Worm (Caenorhabditis elegans) whole organism, young adult: ENCODE results near the gene F13D12.5.
A peak's percentile ranks its signal among the peaks of the same experiment; 100 is the strongest.

Experiments used
- B0336.3 ChIP-seq: fragments of 200-800 bp; sonication (Bioruptor generic); IDR thresholded peaks from 2 replicates; pipeline ENCODE4 v1.3.6; 2022; ENCODE audit warnings: missing genetic modification characterization, missing compliant biosample characterization
- T26A5.8 ChIP-seq: sonication (generic microtip); optimal IDR thresholded peaks from 2 replicates; lab custom pipeline; 2016; ENCODE audit warnings: missing genetic modification characterization, missing compliant biosample characterization
- Y56A3A.18 ChIP-seq: fragments of 200-800 bp; sonication (Bioruptor generic); IDR thresholded peaks from 2 replicates; pipeline ENCODE4 v1.3.6; 2022; ENCODE audit warnings: missing genetic modification reagents, missing genetic modification characterization, missing compliant biosample characterization
- Y67H2A.10 ChIP-seq: fragments of 200-800 bp; sonication (Bioruptor generic); conservative IDR thresholded peaks from 2 replicates; pipeline ENCODE4 v1.3.6; 2022; ENCODE audit warnings: missing genetic modification reagents, missing genetic modification characterization, missing compliant biosample characterization
- Y79H2A.3 ChIP-seq: fragments of 200-800 bp; sonication (Bioruptor generic); conservative IDR thresholded peaks from 2 replicates; pipeline ENCODE4 v1.3.6; 2022; ENCODE audit warnings: missing genetic modification reagents, missing genetic modification characterization, missing compliant biosample characterization
- ama-1 ChIP-seq, 3 experiments: fragments of 150-350 bp in 1 of 3; sonication (generic microtip) in 2 of 3; optimal IDR thresholded peaks; 2 replicates each; lab custom pipeline; 2014 to 2018; ENCODE audit warnings: missing biosample characterization in 2 of 3, missing genetic modification characterization in 2 of 3, missing genetic modification reagents in 2 of 3
- attf-5 ChIP-seq: fragments of 200-800 bp; sonication (Bioruptor generic); optimal IDR thresholded peaks from 2 replicates; lab custom pipeline; 2018; ENCODE audit warnings: mild to moderate bottlenecking, missing genetic modification characterization, missing compliant biosample characterization
- bed-2 ChIP-seq: fragments of 200-800 bp; sonication (Bioruptor generic); IDR thresholded peaks from 2 replicates; pipeline ENCODE4 v1.3.6; 2022; ENCODE audit warnings: missing genetic modification reagents, missing genetic modification characterization, missing compliant biosample characterization
- cebp-1 ChIP-seq, 2 experiments: fragments of 200-800 bp in 1 of 2; sonication (Bioruptor generic) in 1 of 2; sonication (generic microtip) in 1 of 2; IDR thresholded peaks in 1 of 2; optimal IDR thresholded peaks in 1 of 2; 2 replicates each; pipeline versions ENCODE4 v1.3.6 to Lab custom; 2017 to 2022; ENCODE audit warnings: missing compliant biosample characterization in 2 of 2, missing genetic modification characterization in 2 of 2, mild to moderate bottlenecking in 1 of 2, missing genetic modification reagents in 1 of 2, moderate library complexity in 1 of 2
- dox-1 ChIP-seq: fragments of 200-800 bp; sonication (Bioruptor generic); IDR thresholded peaks from 2 replicates; pipeline ENCODE4 v1.3.6; 2022; ENCODE audit warnings: missing genetic modification reagents, missing genetic modification characterization, missing compliant biosample characterization
- dpl-1 ChIP-seq: fragments of 150-350 bp; optimal IDR thresholded peaks from 2 replicates; lab custom pipeline; 2014; ENCODE audit warnings: missing biosample characterization, missing genetic modification reagents, missing genetic modification characterization
- efl-1 ChIP-seq: fragments of 150-350 bp; optimal IDR thresholded peaks from 2 replicates; lab custom pipeline; 2014; ENCODE audit warnings: missing biosample characterization, missing genetic modification reagents, missing genetic modification characterization
- ekl-4 ChIP-seq: fragments of 200-800 bp; sonication (Bioruptor generic); IDR thresholded peaks from 2 replicates; pipeline ENCODE4 v1.3.6; 2022; ENCODE audit warnings: missing genetic modification reagents, missing genetic modification characterization, missing compliant biosample characterization
- lin-26 ChIP-seq: fragments of 200-800 bp; sonication (Bioruptor generic); IDR thresholded peaks from 2 replicates; pipeline ENCODE4 v1.3.6; 2022; ENCODE audit warnings: missing genetic modification reagents, missing genetic modification characterization, missing compliant biosample characterization
- lin-35 ChIP-seq, 3 experiments: fragments of 150-350 bp in 2 of 3; sonication (generic microtip) in 1 of 3; optimal IDR thresholded peaks; 2 replicates each; lab custom pipeline; 2014 to 2018; ENCODE audit warnings: missing biosample characterization in 3 of 3, missing genetic modification characterization in 3 of 3, missing genetic modification reagents in 3 of 3
- lin-54 ChIP-seq: fragments of 200-800 bp; sonication (Bioruptor generic); optimal IDR thresholded peaks from 2 replicates; lab custom pipeline; 2018; ENCODE audit warnings: mild to moderate bottlenecking, missing genetic modification characterization, missing compliant biosample characterization
- mxl-1 ChIP-seq: sonication (generic microtip); optimal IDR thresholded peaks from 2 replicates; lab custom pipeline; 2016; ENCODE audit warnings: missing genetic modification characterization, missing compliant biosample characterization
- nfya-2 ChIP-seq: fragments of 200-800 bp; sonication (Bioruptor generic); IDR thresholded peaks from 2 replicates; pipeline ENCODE4 v1.3.6; 2022; ENCODE audit warnings: missing genetic modification reagents, missing genetic modification characterization, missing compliant biosample characterization
- pha-4 ChIP-seq: fragments of 150-350 bp; sonication (generic microtip); optimal IDR thresholded peaks from 2 replicates; lab custom pipeline; 2014; ENCODE audit warnings: missing biosample characterization, missing genetic modification reagents, missing genetic modification characterization
- snpc-1.1 ChIP-seq: sonication (generic microtip); optimal IDR thresholded peaks from 2 replicates; lab custom pipeline; 2017; ENCODE audit warnings: missing genetic modification characterization, mild to moderate bottlenecking, missing compliant biosample characterization, antibody characterized with exemption, moderate library complexity, missing genotype, missing genetic modification reagents; ENCODE audit not compliant: insufficient read depth
- snpc-3.4 ChIP-seq: sonication (generic microtip); optimal IDR thresholded peaks from 2 replicates; lab custom pipeline; 2017; ENCODE audit warnings: missing genetic modification characterization, mild to moderate bottlenecking, missing compliant biosample characterization, antibody characterized with exemption, moderate library complexity, missing genotype, missing genetic modification reagents
- snpc-4 ChIP-seq, 5 experiments: fragments of 150-350 bp in 1 of 5; sonication (generic microtip) in 4 of 5; optimal IDR thresholded peaks; 2 replicates each; lab custom pipeline; 2014 to 2018; ENCODE audit warnings: missing genetic modification characterization in 5 of 5, missing biosample characterization in 3 of 5, antibody characterized with exemption in 2 of 5, mild to moderate bottlenecking in 2 of 5, missing compliant biosample characterization in 2 of 5, missing genotype in 2 of 5, moderate library complexity in 2 of 5, missing genetic modification reagents in 1 of 5
- sptf-2 ChIP-seq: fragments of 200-800 bp; sonication (Bioruptor generic); optimal IDR thresholded peaks from 2 replicates; lab custom pipeline; 2018; ENCODE audit warnings: mild to moderate bottlenecking, missing genetic modification characterization, missing compliant biosample characterization
- ztf-25 ChIP-seq: fragments of 200-800 bp; sonication (Bioruptor generic); IDR thresholded peaks from 2 replicates; pipeline ENCODE4 v1.3.6; 2022; ENCODE audit warnings: missing genetic modification reagents, missing genetic modification characterization, missing compliant biosample characterization
- ztf-28 ChIP-seq: fragments of 200-800 bp; sonication (Bioruptor generic); IDR thresholded peaks from 2 replicates; pipeline ENCODE4 v1.3.6; 2022; ENCODE audit warnings: missing genetic modification reagents, missing genetic modification characterization, missing compliant biosample characterization

The F13D12.5 gene

DNA sequence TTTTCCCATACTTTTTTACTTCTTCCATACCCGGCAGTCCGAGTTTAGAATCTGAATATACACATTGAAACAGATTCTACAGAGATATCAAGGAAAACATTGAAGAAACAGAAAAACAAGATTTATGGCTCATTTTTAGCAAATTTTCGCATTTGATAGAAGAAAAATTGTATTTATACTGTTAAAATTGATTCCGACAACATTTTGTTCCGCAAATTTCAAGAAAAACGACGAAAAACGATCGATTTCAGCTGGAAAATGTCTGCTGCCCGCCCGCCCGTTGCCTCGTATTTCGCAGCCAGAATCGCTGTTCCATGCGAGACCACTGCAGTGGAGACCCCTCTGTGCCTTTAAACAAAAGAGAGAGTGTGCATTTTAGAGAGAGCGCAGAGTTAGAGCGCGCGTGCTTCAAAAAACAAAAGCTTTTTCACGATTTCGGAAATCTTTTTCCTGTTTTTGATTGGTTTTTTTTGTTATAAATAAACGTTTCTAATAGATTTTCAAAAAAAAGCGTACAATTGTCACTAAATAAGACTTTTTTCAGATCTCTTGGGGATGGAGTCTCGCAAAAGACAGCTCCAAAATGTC lies 51.4 kb downstream of the F13D12.5 start, which contains the start of the genes patr-1 and dna-2 (continued):
- no peak for TF ChIP-seq mxl-1 (tag; lab: Kevin White, UChicago)
- no peak for TF ChIP-seq snpc-4 (GFP tag; optimal IDR thresholded peaks at IDR 0.05; lab: Kevin White, UChicago)
- peak in 3 of 4 experiments; percentile 7 to 63 (median 44) for TF ChIP-seq snpc-4 (tag; optimal IDR thresholded peaks at IDR 0.05; lab: Kevin White, UChicago)
- peak; percentile 59 for TF ChIP-seq efl-1 (GFP tag; lab: Kevin White, UChicago)
- no peak for TF ChIP-seq ztf-28
- peak in 1 of 3 experiments; percentile 50 for TF ChIP-seq lin-35 (GFP tag; optimal IDR thresholded peaks at IDR 0.05; lab: Kevin White, UChicago)
- peak; percentile 29 for TF ChIP-seq snpc-1.1 (tag; lab: Kevin White, UChicago)
- TF ChIP-seq cebp-1 (GFP tag; IDR thresholded peaks at IDR 0.05; lab: Robert Waterston, UW), result no peak
- peak; percentile 63 for TF ChIP-seq cebp-1 (tag; optimal IDR thresholded peaks at IDR 0.05; lab: Kevin White, UChicago)
- peak; percentile 70 for TF ChIP-seq attf-5 (GFP tag; lab: Kevin White, UChicago)
- TF ChIP-seq ekl-4, result 0 out of 2 replicates have a peak, but pooled peaks have one; percentile 8
- no peak for TF ChIP-seq sptf-2 (GFP tag; lab: Kevin White, UChicago)
- TF ChIP-seq nfya-2 (GFP tag; lab: Robert Waterston, UW), result no peak
- no peak for TF ChIP-seq Y56A3A.18
- TF ChIP-seq Y67H2A.10, result no peak
- peak; percentile 53 for TF ChIP-seq dpl-1 (GFP tag; lab: Kevin White, UChicago)
- TF ChIP-seq pha-4 (tag; lab: Kevin White, UChicago), result no peak
- TF ChIP-seq bed-2, result no peak
- peak; percentile 80 for TF ChIP-seq dox-1 (GFP tag; lab: Robert Waterston, UW)
- TF ChIP-seq B0336.3 (GFP tag; lab: Robert Waterston, UW), result no peak
- TF ChIP-seq lin-54 (GFP tag; lab: Kevin White, UChicago), result peak; percentile 57
- peak; percentile 12 for TF ChIP-seq snpc-3.4 (tag; lab: Kevin White, UChicago)
- TF ChIP-seq ama-1 (optimal IDR thresholded peaks at IDR 0.05; lab: Kevin White, UChicago), result no peak
- no peak for TF ChIP-seq ama-1 (GFP tag; optimal IDR thresholded peaks at IDR 0.05; lab: Kevin White, UChicago)
- TF ChIP-seq Y79H2A.3 (GFP tag; lab: Robert Waterston, UW), result no peak
- no peak for TF ChIP-seq lin-26 (GFP tag; lab: Robert Waterston, UW)
- no peak for TF ChIP-seq ztf-25 (GFP tag; lab: Robert Waterston, UW)
- no peak for TF ChIP-seq T26A5.8 (tag; lab: Kevin White, UChicago)
